Fruit fly (Drosophila melanogaster): ENCODE measurements around the gene CG11983.
A peak's percentile ranks its signal among the peaks of the same experiment; 100 is the strongest.

- no peak for TF ChIP-seq h (optimal IDR thresholded peaks at IDR 0.05)
- TF ChIP-seq CG17568 (GFP tag; optimal IDR thresholded peaks at IDR 0.05), result no peak
- no peak for TF ChIP-seq CG31224 (GFP tag; IDR thresholded peaks at IDR 0.05)
- 0 out of 2 replicates have a peak, but pooled peaks have one; percentile 33 for TF ChIP-seq CG5953 (GFP tag; IDR thresholded peaks at IDR 0.05)
- TF ChIP-seq CG16779 (GFP tag; IDR thresholded peaks at IDR 0.05), result no peak
- peak; percentile 56; the same call in 2 of the 3 replicates for TF ChIP-seq zfh1 (GFP tag; IDR thresholded peaks at IDR 0.05)
- TF ChIP-seq Drgx (GFP tag; IDR thresholded peaks at IDR 0.05), result no peak
Observed at dm6 chr3R:8984602-8985074, 23.5 kb upstream of the CG11983 start, which contains the start of gene CG11970.

Measured in whole organism, embryonic.